Worm (Caenorhabditis elegans) whole organism, young adult: ENCODE data around the gene C17H12.6.

ENCODE experiments used
- B0035.1 ChIP-seq: sonication (generic microtip); optimal IDR thresholded peaks from 2 replicates; lab custom pipeline; 2016; ENCODE audit warnings: missing genetic modification characterization, mild to moderate bottlenecking, missing compliant biosample characterization, missing genotype, missing genetic modification reagents
- B0261.1 ChIP-seq: sonication (generic microtip); optimal IDR thresholded peaks from 2 replicates; lab custom pipeline; 2016; ENCODE audit warnings: mild to moderate bottlenecking, missing genetic modification characterization, moderate library complexity, missing compliant biosample characterization
- C06A6.2 ChIP-seq: fragments of 200-800 bp; sonication (Bioruptor generic); conservative IDR thresholded peaks from 2 replicates; pipeline ENCODE4 v1.3.6; 2022; ENCODE audit warnings: missing genetic modification characterization, missing compliant biosample characterization
- C17E4.6 ChIP-seq: fragments of 200-800 bp; sonication (Bioruptor generic); IDR thresholded peaks from 2 replicates; pipeline ENCODE4 v1.3.6; 2022; ENCODE audit warnings: missing genetic modification reagents, missing genetic modification characterization, missing compliant biosample characterization
- F22D6.2 ChIP-seq: sonication (generic microtip); optimal IDR thresholded peaks from 2 replicates; lab custom pipeline; 2016; ENCODE audit warnings: mild to moderate bottlenecking, missing genetic modification characterization, missing compliant biosample characterization
- F37B4.10 ChIP-seq: fragments of 200-800 bp; sonication (Bioruptor generic); IDR thresholded peaks from 2 replicates; pipeline ENCODE4 v1.3.6; 2022; ENCODE audit warnings: missing genetic modification characterization, missing compliant biosample characterization
- F57C9.4 ChIP-seq: sonication (generic microtip); optimal IDR thresholded peaks from 2 replicates; lab custom pipeline; 2017; ENCODE audit warnings: mild to moderate bottlenecking, missing genetic modification characterization, missing compliant biosample characterization
- T07F8.4 ChIP-seq: sonication (generic microtip); optimal IDR thresholded peaks from 2 replicates; lab custom pipeline; 2016; ENCODE audit warnings: mild to moderate bottlenecking, missing genetic modification characterization, moderate library complexity, missing compliant biosample characterization
- Y53F4B.3 ChIP-seq: fragments of 200-800 bp; sonication (Bioruptor generic); IDR thresholded peaks from 2 replicates; pipeline ENCODE4 v1.3.6; 2022; ENCODE audit warnings: missing genetic modification reagents, missing genetic modification characterization, missing compliant biosample characterization
- Y53G8AR.9 ChIP-seq: fragments of 200-800 bp; sonication (Bioruptor generic); conservative IDR thresholded peaks from 2 replicates; pipeline ENCODE4 v1.3.6; 2022; ENCODE audit warnings: missing genetic modification reagents, missing genetic modification characterization, missing compliant biosample characterization
- Y79H2A.3 ChIP-seq: fragments of 200-800 bp; sonication (Bioruptor generic); conservative IDR thresholded peaks from 2 replicates; pipeline ENCODE4 v1.3.6; 2022; ENCODE audit warnings: missing genetic modification reagents, missing genetic modification characterization, missing compliant biosample characterization
- Y95B8A.8 ChIP-seq: fragments of 200-800 bp; sonication (Bioruptor generic); IDR thresholded peaks from 2 replicates; pipeline ENCODE4 v1.3.6; 2022; ENCODE audit warnings: missing genetic modification reagents, missing genetic modification characterization, missing compliant biosample characterization
- bed-1 ChIP-seq: fragments of 200-800 bp; sonication (Bioruptor generic); IDR thresholded peaks from 2 replicates; pipeline ENCODE4 v1.3.6; 2022; ENCODE audit warnings: missing genetic modification reagents, missing genetic modification characterization, missing compliant biosample characterization
- bed-2 ChIP-seq: fragments of 200-800 bp; sonication (Bioruptor generic); IDR thresholded peaks from 2 replicates; pipeline ENCODE4 v1.3.6; 2022; ENCODE audit warnings: missing genetic modification reagents, missing genetic modification characterization, missing compliant biosample characterization
- ccch-3 ChIP-seq: fragments of 200-800 bp; sonication (Bioruptor generic); optimal IDR thresholded peaks from 2 replicates; lab custom pipeline; 2018; ENCODE audit warnings: mild to moderate bottlenecking, missing genetic modification characterization, missing compliant biosample characterization
- ceh-100 ChIP-seq: fragments of 200-800 bp; sonication (Bioruptor generic); IDR thresholded peaks from 2 replicates; pipeline ENCODE4 v1.3.6; 2022; ENCODE audit warnings: missing genetic modification reagents, missing genetic modification characterization, missing compliant biosample characterization
- ceh-79 ChIP-seq: sonication (generic microtip); optimal IDR thresholded peaks from 2 replicates; lab custom pipeline; 2017; ENCODE audit warnings: mild to moderate bottlenecking, missing genetic modification characterization, missing compliant biosample characterization
- ceh-91 ChIP-seq: fragments of 200-800 bp; sonication (Bioruptor generic); IDR thresholded peaks from 2 replicates; pipeline ENCODE4 v1.3.6; 2022; ENCODE audit warnings: missing genetic modification reagents, missing genetic modification characterization, missing compliant biosample characterization
- dox-1 ChIP-seq: fragments of 200-800 bp; sonication (Bioruptor generic); IDR thresholded peaks from 2 replicates; pipeline ENCODE4 v1.3.6; 2022; ENCODE audit warnings: missing genetic modification reagents, missing genetic modification characterization, missing compliant biosample characterization
- egl-44 ChIP-seq: fragments of 200-800 bp; sonication (Bioruptor generic); IDR thresholded peaks from 2 replicates; pipeline ENCODE4 v1.3.6; 2022; ENCODE audit warnings: missing genetic modification reagents, missing genetic modification characterization, missing compliant biosample characterization
- egrh-3 ChIP-seq: fragments of 200-800 bp; sonication (Bioruptor generic); IDR thresholded peaks from 2 replicates; pipeline ENCODE4 v1.3.6; 2022; ENCODE audit warnings: missing genetic modification reagents, missing genetic modification characterization, missing compliant biosample characterization
- ets-4 ChIP-seq: fragments of 200-800 bp; sonication (Bioruptor generic); optimal IDR thresholded peaks from 2 replicates; lab custom pipeline; 2018; ENCODE audit warnings: mild to moderate bottlenecking, missing genetic modification characterization, missing compliant biosample characterization
- him-1 ChIP-seq: sonication (generic microtip); optimal IDR thresholded peaks from 2 replicates; lab custom pipeline; 2016; ENCODE audit warnings: missing genotype, missing genetic modification reagents, missing genetic modification characterization, missing compliant biosample characterization
- hmg-1.2 ChIP-seq: fragments of 200-800 bp; sonication (Bioruptor generic); IDR thresholded peaks from 2 replicates; pipeline ENCODE4 v1.3.6; 2022; ENCODE audit warnings: missing genetic modification reagents, missing genetic modification characterization, missing compliant biosample characterization
- hrde-1 ChIP-seq: sonication (generic microtip); optimal IDR thresholded peaks from 2 replicates; lab custom pipeline; 2016; ENCODE audit warnings: missing genetic modification characterization, mild to moderate bottlenecking, missing compliant biosample characterization, moderate library complexity, missing genotype, missing genetic modification reagents, borderline replicate concordance
- let-607 ChIP-seq, 2 experiments: fragments of 200-800 bp in 1 of 2; sonication (Bioruptor generic) in 1 of 2; sonication (generic microtip) in 1 of 2; optimal IDR thresholded peaks; 2 replicates each; lab custom pipeline; 2016 to 2018; ENCODE audit warnings: mild to moderate bottlenecking in 2 of 2, missing compliant biosample characterization in 2 of 2, missing genetic modification characterization in 2 of 2, moderate library complexity in 2 of 2, missing genotype in 1 of 2
- lin-35 ChIP-seq, 3 experiments: fragments of 150-350 bp in 2 of 3; sonication (generic microtip) in 1 of 3; optimal IDR thresholded peaks; 2 replicates each; lab custom pipeline; 2014 to 2018; ENCODE audit warnings: missing biosample characterization in 3 of 3, missing genetic modification characterization in 3 of 3, missing genetic modification reagents in 3 of 3
- lir-1 ChIP-seq: fragments of 200-800 bp; sonication (Bioruptor generic); conservative IDR thresholded peaks from 2 replicates; pipeline ENCODE4 v1.3.6; 2022; ENCODE audit warnings: missing genetic modification reagents, missing genetic modification characterization, missing compliant biosample characterization
- lsy-27 ChIP-seq: sonication (generic microtip); optimal IDR thresholded peaks from 2 replicates; lab custom pipeline; 2017; ENCODE audit warnings: missing genetic modification characterization, mild to moderate bottlenecking, missing compliant biosample characterization, antibody characterized with exemption, missing genotype, borderline replicate concordance; ENCODE audit not compliant: insufficient read depth
- madf-6 ChIP-seq: fragments of 200-800 bp; sonication (Bioruptor generic); IDR thresholded peaks from 2 replicates; pipeline ENCODE4 v1.3.6; 2022; ENCODE audit warnings: missing genetic modification reagents, missing genetic modification characterization, missing compliant biosample characterization
- mes-4 ChIP-seq: sonication (generic microtip); optimal IDR thresholded peaks from 2 replicates; lab custom pipeline; 2016; ENCODE audit warnings: missing genotype, missing genetic modification characterization, missing compliant biosample characterization
- nfya-2 ChIP-seq: fragments of 200-800 bp; sonication (Bioruptor generic); IDR thresholded peaks from 2 replicates; pipeline ENCODE4 v1.3.6; 2022; ENCODE audit warnings: missing genetic modification reagents, missing genetic modification characterization, missing compliant biosample characterization
- nfyb-1 ChIP-seq: fragments of 200-800 bp; sonication (Bioruptor generic); IDR thresholded peaks from 2 replicates; pipeline ENCODE4 v1.3.6; 2022; ENCODE audit warnings: missing genetic modification reagents, missing genetic modification characterization, missing compliant biosample characterization
- nhr-27 ChIP-seq: fragments of 200-800 bp; sonication (Bioruptor generic); optimal IDR thresholded peaks from 2 replicates; lab custom pipeline; 2018; ENCODE audit warnings: mild to moderate bottlenecking, missing genetic modification characterization, moderate library complexity, missing compliant biosample characterization
- rpc-1 ChIP-seq, 2 experiments: fragments of 150-350 bp in 1 of 2; sonication (generic microtip) in 1 of 2; optimal IDR thresholded peaks; 2 replicates each; lab custom pipeline; 2014 to 2018; ENCODE audit warnings: missing biosample characterization in 1 of 2, missing genetic modification characterization in 1 of 2, missing genetic modification reagents in 1 of 2, missing genotype in 1 of 2
- sea-2 ChIP-seq: fragments of 200-800 bp; sonication (Bioruptor generic); IDR thresholded peaks from 2 replicates; pipeline ENCODE4 v1.3.6; 2022; ENCODE audit warnings: missing genetic modification characterization, missing compliant biosample characterization
- snpc-4 ChIP-seq, 5 experiments: fragments of 150-350 bp in 1 of 5; sonication (generic microtip) in 4 of 5; optimal IDR thresholded peaks; 2 replicates each; lab custom pipeline; 2014 to 2018; ENCODE audit warnings: missing genetic modification characterization in 5 of 5, missing biosample characterization in 3 of 5, antibody characterized with exemption in 2 of 5, mild to moderate bottlenecking in 2 of 5, missing compliant biosample characterization in 2 of 5, missing genotype in 2 of 5, moderate library complexity in 2 of 5, missing genetic modification reagents in 1 of 5
- somi-1 ChIP-seq: fragments of 200-800 bp; sonication (Bioruptor generic); optimal IDR thresholded peaks from 2 replicates; lab custom pipeline; 2018; ENCODE audit warnings: mild to moderate bottlenecking, missing genetic modification characterization, missing compliant biosample characterization
- sptf-2 ChIP-seq: fragments of 200-800 bp; sonication (Bioruptor generic); optimal IDR thresholded peaks from 2 replicates; lab custom pipeline; 2018; ENCODE audit warnings: mild to moderate bottlenecking, missing genetic modification characterization, missing compliant biosample characterization
- tbp1 ChIP-seq: fragments of 200-800 bp; sonication (Bioruptor generic); optimal IDR thresholded peaks from 2 replicates; lab custom pipeline; 2018; ENCODE audit warnings: mild to moderate bottlenecking, missing genetic modification characterization, missing compliant biosample characterization
- tbx-9 ChIP-seq: sonication (generic microtip); optimal IDR thresholded peaks from 2 replicates; lab custom pipeline; 2016; ENCODE audit warnings: borderline replicate concordance, missing genetic modification characterization, inconsistent platforms, missing compliant biosample characterization
- tlf-1 ChIP-seq: fragments of 200-800 bp; sonication (Bioruptor generic); optimal IDR thresholded peaks from 2 replicates; lab custom pipeline; 2018; ENCODE audit warnings: mild to moderate bottlenecking, missing genetic modification characterization, missing compliant biosample characterization
- zfh-2 ChIP-seq: fragments of 200-800 bp; sonication (Bioruptor generic); conservative IDR thresholded peaks from 2 replicates; pipeline ENCODE4 v1.3.6; 2022; ENCODE audit warnings: missing genetic modification reagents, missing genetic modification characterization, missing compliant biosample characterization
- zim-3 ChIP-seq: sonication (generic microtip); optimal IDR thresholded peaks from 2 replicates; lab custom pipeline; 2017; ENCODE audit warnings: mild to moderate bottlenecking, missing genetic modification characterization, moderate library complexity, missing compliant biosample characterization
- ztf-3 ChIP-seq: fragments of 200-800 bp; sonication (Bioruptor generic); optimal IDR thresholded peaks from 2 replicates; lab custom pipeline; 2018; ENCODE audit warnings: mild to moderate bottlenecking, missing genetic modification characterization, missing compliant biosample characterization

C17H12.6 gene

ce11 chrIV:6790438-6791124 is 31.7 kb downstream of the C17H12.6 start, which contains the start of the genes C17H12.2 and vha-8 (continued):
- TF ChIP-seq dox-1 (GFP tag; lab: Robert Waterston, UW) (peak; percentile 78), nfya-2 (GFP tag; lab: Robert Waterston, UW) (no peak), let-607 (tag; optimal IDR thresholded peaks at IDR 0.05; lab: Kevin White, UChicago) (peak in 1 of 2 experiments; percentile 19), F22D6.2 (no peak), him-1 (tag; lab: Kevin White, UChicago) (no peak), egrh-3 (no peak), Y79H2A.3 (no peak), Y95B8A.8 (no peak), egl-44 (GFP tag; lab: Robert Waterston, UW) (0 out of 2 replicates have a peak, but pooled peaks have one; percentile 51), C06A6.2 (GFP tag; lab: Robert Waterston, UW) (0 out of 2 replicates have a peak, but pooled peaks have one; percentile 28), ceh-100 (GFP tag; lab: Robert Waterston, UW) (0 out of 2 replicates have a peak, but pooled peaks have one; percentile 21), ztf-3 (GFP tag; lab: Kevin White, UChicago) (no peak), F37B4.10 (no peak), ets-4 (GFP tag; lab: Kevin White, UChicago) (peak; percentile 9), hmg-1.2 (GFP tag; lab: Robert Waterston, UW) (peak; percentile 28; the same call in 1 of the 2 replicates), rpc-1 (optimal IDR thresholded peaks at IDR 0.05; lab: Kevin White, UChicago) (no peak), rpc-1 (tag; optimal IDR thresholded peaks at IDR 0.05; lab: Kevin White, UChicago) (no peak), B0261.1 (tag; lab: Kevin White, UChicago) (no peak), madf-6 (GFP tag; lab: Robert Waterston, UW) (peak; percentile 47), ceh-79 (tag; lab: Kevin White, UChicago) (no peak), sea-2 (GFP tag; lab: Robert Waterston, UW) (no peak), lir-1 (no peak), lsy-27 (no peak), hrde-1 (tag; lab: Kevin White, UChicago) (no peak), lin-35 (GFP tag; optimal IDR thresholded peaks at IDR 0.05; lab: Kevin White, UChicago) (peak in 1 of 3 experiments; percentile 84), zfh-2 (peak; percentile 55; the same call in 1 of the 2 replicates), Y53F4B.3 (GFP tag; lab: Robert Waterston, UW) (no peak), bed-2 (GFP tag; lab: Robert Waterston, UW) (no peak), ceh-91 (GFP tag; lab: Robert Waterston, UW) (peak; percentile 45), ccch-3 (GFP tag; lab: Kevin White, UChicago) (no peak), nfyb-1 (GFP tag; lab: Robert Waterston, UW) (peak; percentile 73; the same call in 1 of the 2 replicates), bed-1 (no peak), sptf-2 (no peak), F57C9.4 (tag; lab: Kevin White, UChicago) (no peak), tbp1 (GFP tag; lab: Kevin White, UChicago) (peak; percentile 48), tlf-1 (GFP tag; lab: Kevin White, UChicago) (peak; percentile 20), B0035.1 (tag; lab: Kevin White, UChicago) (no peak), zim-3 (no peak), T07F8.4 (tag; lab: Kevin White, UChicago) (no peak), Y53G8AR.9 (GFP tag; lab: Robert Waterston, UW) (peak; percentile 80; the same call in 1 of the 2 replicates), somi-1 (GFP tag; lab: Kevin White, UChicago) (peak; percentile 73), mes-4 (no peak), tbx-9 (tag; lab: Kevin White, UChicago) (no peak), nhr-27 (tag; lab: Kevin White, UChicago) (no peak), C17E4.6 (GFP tag; lab: Robert Waterston, UW) (no peak), snpc-4 (GFP tag; optimal IDR thresholded peaks at IDR 0.05; lab: Kevin White, UChicago) (peak; percentile 45), snpc-4 (tag; optimal IDR thresholded peaks at IDR 0.05; lab: Kevin White, UChicago) (peak; percentile 29 to 68 (median 56))
